Fruit fly (Drosophila melanogaster) Kc167 (cell line): Measurements from ENCODE around the gene CG14881.

Experiments used
- Myc ChIP-seq: fragments of >200 bp; optimal IDR thresholded peaks from 2 replicates; lab custom pipeline; 2017; ENCODE audit warnings: missing external identifiers
- Sin3A ChIP-seq: fragments of >200 bp; optimal IDR thresholded peaks from 2 replicates; lab custom pipeline; 2018; ENCODE audit warnings: missing external identifiers
- h ChIP-seq: fragments of >200 bp; optimal IDR thresholded peaks from 3 replicates; lab custom pipeline; 2018; ENCODE audit warnings: missing external identifiers
- insv ChIP-seq: fragments of >200 bp; optimal IDR thresholded peaks from 3 replicates; lab custom pipeline; 2018; ENCODE audit warnings: missing external identifiers
- psq ChIP-seq: fragments of >200 bp; optimal IDR thresholded peaks from 2 replicates; lab custom pipeline; 2017; ENCODE audit warnings: missing external identifiers
- ttk ChIP-seq: sonication (Bioruptor generic); optimal IDR thresholded peaks from 2 replicates; lab custom pipeline; 2017; ENCODE audit warnings: missing external identifiers

Gene CG14881

dm6 chr3R:16416508-16416907 is 18.2 kb upstream of the CG14881 start:
- TF ChIP-seq psq (lab: Kevin White, UChicago) = no peak
- no peak for TF ChIP-seq insv (lab: Kevin White, UChicago)
- no peak for TF ChIP-seq h
- TF ChIP-seq Sin3A (lab: Kevin White, UChicago) = no peak
- TF ChIP-seq ttk (lab: Kevin White, UChicago) = no peak
- no peak for TF ChIP-seq Myc (lab: Kevin White, UChicago)

- TF ChIP-seq psq (lab: Kevin White, UChicago) = no peak
- TF ChIP-seq Sin3A (lab: Kevin White, UChicago) = no peak
- TF ChIP-seq Myc (lab: Kevin White, UChicago) = no peak
- TF ChIP-seq insv (lab: Kevin White, UChicago) = no peak
- no peak for TF ChIP-seq ttk (lab: Kevin White, UChicago)
- no peak for TF ChIP-seq h
Measured at dm6 chr3R:16423323-16423722, 11.4 kb upstream of the CG14881 start.

dm6 chr3R:16427520-16427919 is 7.2 kb upstream of the CG14881 start:
- no peak for TF ChIP-seq psq (lab: Kevin White, UChicago)
- no peak for TF ChIP-seq Sin3A (lab: Kevin White, UChicago)
- no peak for TF ChIP-seq insv (lab: Kevin White, UChicago)
- no peak for TF ChIP-seq Myc (lab: Kevin White, UChicago)
- no peak for TF ChIP-seq h
- TF ChIP-seq ttk (lab: Kevin White, UChicago) = no peak

dm6 chr3R:16430381-16430780 is 4.3 kb upstream of the CG14881 start, which contains the start of gene CG31279:
Gene CG31279 (plus strand): TSS chr3R:16430681.
- TF ChIP-seq Myc (lab: Kevin White, UChicago) = no peak
- no peak for TF ChIP-seq ttk (lab: Kevin White, UChicago)
- no peak for TF ChIP-seq psq (lab: Kevin White, UChicago)
- no peak for TF ChIP-seq insv (lab: Kevin White, UChicago)
- TF ChIP-seq Sin3A (lab: Kevin White, UChicago) = no peak
- TF ChIP-seq h = no peak

dm6 chr3R:16431707-16432106 is 3.0 kb upstream of the CG14881 start:
- TF ChIP-seq Myc (lab: Kevin White, UChicago) = no peak
- TF ChIP-seq ttk (lab: Kevin White, UChicago) = no peak
- TF ChIP-seq psq (lab: Kevin White, UChicago) = no peak
- no peak for TF ChIP-seq insv (lab: Kevin White, UChicago)
- TF ChIP-seq Sin3A (lab: Kevin White, UChicago) = no peak
- no peak for TF ChIP-seq h

dm6 chr3R:16432665-16433065 is 2.0 kb upstream of the CG14881 start, which contains the start of gene Fntb:
Gene Fntb (plus strand): TSS chr3R:16432998.
- TF ChIP-seq Myc (lab: Kevin White, UChicago) (no peak), h (no peak), ttk (lab: Kevin White, UChicago) (no peak), Sin3A (lab: Kevin White, UChicago) (no peak), psq (lab: Kevin White, UChicago) (no peak), insv (lab: Kevin White, UChicago) (no peak)

dm6 chr3R:16436374-16437037 is 1.8 kb downstream of the CG14881 start, which contains the start of gene mRpS33:
Gene mRpS33 (minus strand): TSS chr3R:16436597.
- TF ChIP-seq Myc (lab: Kevin White, UChicago) (no peak), ttk (lab: Kevin White, UChicago) (no peak), insv (lab: Kevin White, UChicago) (no peak), h (no peak), Sin3A (lab: Kevin White, UChicago) (no peak), psq (lab: Kevin White, UChicago) (no peak)

- no peak for TF ChIP-seq Sin3A (lab: Kevin White, UChicago)
- no peak for TF ChIP-seq h
- no peak for TF ChIP-seq psq (lab: Kevin White, UChicago)
- no peak for TF ChIP-seq insv (lab: Kevin White, UChicago)
- TF ChIP-seq ttk (lab: Kevin White, UChicago) = no peak
- no peak for TF ChIP-seq Myc (lab: Kevin White, UChicago)
Measured at dm6 chr3R:16441367-16441923, 6.7 kb downstream of the CG14881 start, which contains the start of gene ema. Gene ema (minus strand): TSS chr3R:16441661.

- TF ChIP-seq ttk (lab: Kevin White, UChicago) = no peak
- TF ChIP-seq psq (lab: Kevin White, UChicago) = no peak
Measured at dm6 chr3R:16442937-16443336, 8.2 kb downstream of the CG14881 start, which contains the start of the genes Ttc1 and CG14882. Gene Ttc1 (minus strand): TSS chr3R:16443007. Gene CG14882 (plus strand): TSS chr3R:16443207.

- TF ChIP-seq h = no peak
- no peak for TF ChIP-seq insv (lab: Kevin White, UChicago)
- no peak for TF ChIP-seq ttk (lab: Kevin White, UChicago)
- TF ChIP-seq Myc (lab: Kevin White, UChicago) = no peak
- no peak for TF ChIP-seq psq (lab: Kevin White, UChicago)
- no peak for TF ChIP-seq Sin3A (lab: Kevin White, UChicago)
Measured at dm6 chr3R:16446836-16447235, 12.1 kb downstream of the CG14881 start.

- TF ChIP-seq ttk (lab: Kevin White, UChicago) = no peak
- no peak for TF ChIP-seq h
- TF ChIP-seq insv (lab: Kevin White, UChicago) = no peak
- TF ChIP-seq Myc (lab: Kevin White, UChicago) = no peak
- no peak for TF ChIP-seq psq (lab: Kevin White, UChicago)
- no peak for TF ChIP-seq Sin3A (lab: Kevin White, UChicago)
Measured at dm6 chr3R:16447448-16448045, 12.8 kb downstream of the CG14881 start.
